Worm (Caenorhabditis elegans) whole organism, dauer: ENCODE results near the gene Y116A8B.4.

Experiments
- unc-62 ChIP-seq: sonication (generic microtip); optimal IDR thresholded peaks from 2 replicates; lab custom pipeline; 2017; ENCODE audit warnings: missing biosample characterization, missing genetic modification reagents, missing genetic modification characterization

The Y116A8B.4 gene

ce11 chrIV:17232899-17233298 is 9.3 kb downstream of the Y116A8B.4 start:
- no peak for TF ChIP-seq unc-62 (GFP tag; lab: Kevin White, UChicago)

DNA sequence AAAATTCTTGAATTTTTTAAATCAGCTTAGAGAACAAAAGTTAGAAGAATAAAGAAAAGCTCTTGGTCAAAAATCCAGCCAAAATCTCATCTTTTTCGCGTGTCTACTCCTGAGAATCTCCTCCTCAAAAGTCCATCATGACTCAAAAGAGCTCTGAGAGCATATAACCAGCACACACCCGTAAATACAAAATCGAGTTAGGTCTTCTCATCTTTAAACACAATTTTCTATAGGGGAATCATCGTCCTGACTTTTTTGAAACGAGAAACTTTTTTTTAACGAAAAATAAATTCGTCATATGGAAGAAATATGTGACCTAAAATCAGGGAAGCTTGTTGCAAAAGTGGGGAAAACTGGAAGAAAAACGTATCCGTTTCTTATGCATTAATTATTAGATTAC is 9.9 kb downstream of the Y116A8B.4 start:
- no peak for TF ChIP-seq unc-62 (GFP tag; lab: Kevin White, UChicago)

ce11 chrIV:17237029-17237428 is 13.5 kb downstream of the Y116A8B.4 start:
- no peak for TF ChIP-seq unc-62 (GFP tag; lab: Kevin White, UChicago)

ce11 chrIV:17238951-17239350 is 15.4 kb downstream of the Y116A8B.4 start:
- TF ChIP-seq unc-62 (GFP tag; lab: Kevin White, UChicago): no peak

- no peak for TF ChIP-seq unc-62 (GFP tag; lab: Kevin White, UChicago)
Measured at ce11 chrIV:17245200-17245599, 21.6 kb downstream of the Y116A8B.4 start, which contains the start of gene ZK550.2. TSS of gene ZK550.2 (plus strand) at chrIV:17245584.

DNA sequence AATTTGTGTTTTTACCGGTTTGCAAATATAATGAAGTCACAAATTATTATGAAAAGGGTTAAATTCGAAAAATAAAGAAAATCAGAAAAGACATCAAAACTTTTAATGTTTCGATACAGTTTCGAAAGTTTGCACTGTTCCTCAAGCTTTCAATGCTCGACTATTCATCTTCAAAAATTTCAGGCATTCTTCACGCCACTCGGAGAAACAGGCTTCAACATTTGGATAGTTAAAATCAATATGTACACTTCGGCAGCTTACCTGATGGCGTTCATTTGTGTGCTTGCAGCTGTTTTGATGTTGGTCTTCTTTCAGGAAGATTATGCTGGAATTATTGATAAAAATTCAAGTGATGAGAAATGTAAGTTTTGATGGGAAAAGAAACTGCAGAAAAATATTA is 23.6 kb downstream of the Y116A8B.4 start:
- no peak for TF ChIP-seq unc-62 (GFP tag; lab: Kevin White, UChicago)

ce11 chrIV:17248538-17248937 is 25.0 kb downstream of the Y116A8B.4 start:
- TF ChIP-seq unc-62 (GFP tag; lab: Kevin White, UChicago): no peak

ce11 chrIV:17249691-17250181 is 26.2 kb downstream of the Y116A8B.4 start, which contains the start of gene eelo-2:
TSS of gene eelo-2 (plus strand) at chrIV:17250131.
- TF ChIP-seq unc-62 (GFP tag; lab: Kevin White, UChicago): no peak

- TF ChIP-seq unc-62 (GFP tag; lab: Kevin White, UChicago): no peak
Measured at ce11 chrIV:17253435-17253834, 29.9 kb downstream of the Y116A8B.4 start.

- no peak for TF ChIP-seq unc-62 (GFP tag; lab: Kevin White, UChicago)
Measured at ce11 chrIV:17255001-17255400, 31.4 kb downstream of the Y116A8B.4 start, which contains the start of gene gtf-2E1. TSS of gene gtf-2E1 (plus strand) at chrIV:17255301.

- no peak for TF ChIP-seq unc-62 (GFP tag; lab: Kevin White, UChicago)
Measured at ce11 chrIV:17258824-17259223, 35.2 kb downstream of the Y116A8B.4 start.

ce11 chrIV:17259310-17259709 is 35.7 kb downstream of the Y116A8B.4 start, which contains the start of gene phyh-1:
TSS of gene phyh-1 (minus strand) at chrIV:17259410.
- TF ChIP-seq unc-62 (GFP tag; lab: Kevin White, UChicago): no peak

ce11 chrIV:17262385-17262784 is 38.8 kb downstream of the Y116A8B.4 start, which contains the start of gene ZK550.6:
TSS of gene ZK550.6 (minus strand) at chrIV:17262485.
- TF ChIP-seq unc-62 (GFP tag; lab: Kevin White, UChicago): no peak

DNA sequence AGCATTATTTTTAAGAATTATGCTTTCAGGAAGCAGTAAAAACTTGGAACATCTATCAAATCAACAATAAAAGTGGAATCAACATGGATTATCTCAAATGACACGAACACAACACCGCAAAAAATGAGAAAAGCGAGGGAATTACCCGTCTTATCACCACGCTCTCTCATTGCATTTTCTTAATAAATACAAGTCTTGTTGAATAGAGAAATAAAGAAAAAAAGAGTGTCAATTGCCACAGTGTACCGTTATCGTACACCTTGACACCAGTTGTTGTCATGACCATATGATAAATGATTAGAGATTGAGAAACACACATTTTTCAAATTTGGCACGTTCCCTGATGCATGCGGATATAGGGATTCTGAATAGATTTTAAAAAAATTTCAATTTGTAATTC is 40.1 kb downstream of the Y116A8B.4 start:
- TF ChIP-seq unc-62 (GFP tag; lab: Kevin White, UChicago): no peak

ce11 chrIV:17264714-17265113 is 41.1 kb downstream of the Y116A8B.4 start, which contains the start of gene F26D10.13:
TSS of gene F26D10.13 (minus strand) at chrIV:17264814.
- no peak for TF ChIP-seq unc-62 (GFP tag; lab: Kevin White, UChicago)

- no peak for TF ChIP-seq unc-62 (GFP tag; lab: Kevin White, UChicago)
Measured at ce11 chrIV:17265279-17265678, 41.7 kb downstream of the Y116A8B.4 start, which contains the start of gene str-187. TSS of gene str-187 (plus strand) at chrIV:17265579.

DNA sequence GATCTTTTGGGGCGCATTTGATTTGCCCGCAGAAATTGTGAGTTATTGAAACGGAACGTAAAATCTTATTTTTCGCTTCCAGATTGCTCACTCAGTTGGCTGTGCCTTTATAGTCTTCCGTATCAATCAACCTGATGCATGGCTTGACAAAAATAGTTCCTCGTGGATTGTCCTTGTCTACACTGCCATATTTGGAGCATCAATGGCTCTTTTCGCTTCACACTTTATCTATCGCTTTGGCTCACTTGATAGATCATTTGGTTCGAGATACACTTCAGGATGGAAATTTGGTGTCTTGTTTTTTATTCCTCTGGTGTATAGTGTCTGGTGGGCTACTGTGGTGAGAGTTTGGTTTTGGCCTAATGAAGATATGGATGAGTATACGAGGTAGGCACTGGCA is 42.1 kb downstream of the Y116A8B.4 start:
- TF ChIP-seq unc-62 (GFP tag; lab: Kevin White, UChicago): no peak
